Fruit fly (Drosophila melanogaster): ENCODE results near the gene CG3744.
A peak's percentile ranks its signal among the peaks of the same experiment; 100 is the strongest.

The CG3744 gene

dm6 chr3R:24851429-24851828, 25.0 kb downstream of the CG3744 start, which contains the start of gene Nct:
Gene Nct, plus strand, starts transcription at chr3R:24851601.
- TF ChIP-seq gsb (GFP tag; IDR thresholded peaks at IDR 0.05): no peak
- TF ChIP-seq CG9932 (GFP tag; IDR thresholded peaks at IDR 0.05): no peak
- TF ChIP-seq bowl (GFP tag; IDR thresholded peaks at IDR 0.05): no peak
- TF ChIP-seq Dp (GFP tag; optimal IDR thresholded peaks at IDR 0.05): peak; percentile 60
- TF ChIP-seq Stat92E (GFP tag; optimal IDR thresholded peaks at IDR 0.05): peak in 1 of 3 experiments; percentile 22
- 0 out of 4 replicates have a peak, but pooled peaks have one; percentile 15 for TF ChIP-seq Dll (GFP tag; IDR thresholded peaks at IDR 0.05; ENCODE audit: partially characterized antibody)
- no peak for TF ChIP-seq unpg (GFP tag; optimal IDR thresholded peaks at IDR 0.05)
- TF ChIP-seq ftz-f1 (GFP tag; optimal IDR thresholded peaks at IDR 0.05): peak; percentile 0
- TF ChIP-seq CG17829 (tag; optimal IDR thresholded peaks at IDR 0.05): peak; percentile 1
- TF ChIP-seq stwl (tag; optimal IDR thresholded peaks at IDR 0.05): no peak
- peak; percentile 53 for TF ChIP-seq pzg (GFP tag; optimal IDR thresholded peaks at IDR 0.05)
- TF ChIP-seq maf-S (GFP tag; optimal IDR thresholded peaks at IDR 0.05): no peak
- TF ChIP-seq CG6254 (GFP tag; optimal IDR thresholded peaks at IDR 0.05): no peak
- no peak for TF ChIP-seq CG1233 (GFP tag; optimal IDR thresholded peaks at IDR 0.05)
- TF ChIP-seq bbx (GFP tag; IDR thresholded peaks at IDR 0.05; ENCODE audit: partially characterized antibody): 0 out of 2 replicates have a peak, but pooled peaks have one; percentile 11
- TF ChIP-seq E2f1 (GFP tag; IDR thresholded peaks at IDR 0.05): no peak
- peak; percentile 72 for TF ChIP-seq CG9797 (GFP tag; optimal IDR thresholded peaks at IDR 0.05)
- TF ChIP-seq CG7372 (GFP tag; IDR thresholded peaks at IDR 0.05): no peak
- no peak for TF ChIP-seq Antp (GFP tag; optimal IDR thresholded peaks at IDR 0.05)
- no peak for TF ChIP-seq slp2 (GFP tag; optimal IDR thresholded peaks at IDR 0.05)
- peak; percentile 72 for TF ChIP-seq E2f2 (GFP tag; IDR thresholded peaks at IDR 0.05)
- TF ChIP-seq Asciz (GFP tag; optimal IDR thresholded peaks at IDR 0.05): no peak
- TF ChIP-seq chif (GFP tag; optimal IDR thresholded peaks at IDR 0.05): no peak
- TF ChIP-seq MESR4 (GFP tag; optimal IDR thresholded peaks at IDR 0.05): peak; percentile 68
- TF ChIP-seq fd102C (GFP tag; optimal IDR thresholded peaks at IDR 0.05): no peak
- TF ChIP-seq CG6689 (GFP tag; IDR thresholded peaks at IDR 0.05): no peak
- no peak for TF ChIP-seq CG14965 (GFP tag; optimal IDR thresholded peaks at IDR 0.05; ENCODE audit: borderline replicate concordance)
- TF ChIP-seq schlank (tag; optimal IDR thresholded peaks at IDR 0.05): no peak
- TF ChIP-seq Elba2 (GFP tag; optimal IDR thresholded peaks at IDR 0.05): no peak
- TF ChIP-seq CG13287 (GFP tag; IDR thresholded peaks at IDR 0.05; ENCODE audit: partially characterized antibody): peak; percentile 35; the same call in 1 of the 2 replicates
- no peak for TF ChIP-seq NC2α (GFP tag; optimal IDR thresholded peaks at IDR 0.05)
- no peak for TF ChIP-seq CG32532 (GFP tag; IDR thresholded peaks at IDR 0.05)
- TF ChIP-seq CG13123 (GFP tag; optimal IDR thresholded peaks at IDR 0.05): no peak
- TF ChIP-seq HLHmδ (GFP tag; optimal IDR thresholded peaks at IDR 0.05): no peak
- TF ChIP-seq Scr (GFP tag; IDR thresholded peaks at IDR 0.05; ENCODE audit: partially characterized antibody): peak; percentile 25; the same call in 1 of the 2 replicates
- peak; percentile 75 for TF ChIP-seq gfzf (GFP tag; optimal IDR thresholded peaks at IDR 0.05)
- no peak for TF ChIP-seq so (GFP tag; IDR thresholded peaks at IDR 0.05)
- no peak for TF ChIP-seq lola (GFP tag; optimal IDR thresholded peaks at IDR 0.05)
- peak; percentile 71; the same call in 1 of the 2 replicates for TF ChIP-seq MBD-R2 (GFP tag; IDR thresholded peaks at IDR 0.05)
- no peak for TF ChIP-seq chn (GFP tag; optimal IDR thresholded peaks at IDR 0.05)
- TF ChIP-seq sens (GFP tag): no peak
- TF ChIP-seq lab (GFP tag; optimal IDR thresholded peaks at IDR 0.05): no peak
- no peak for TF ChIP-seq nmo (GFP tag; optimal IDR thresholded peaks at IDR 0.05)
- peak; percentile 38 for TF ChIP-seq CG14710 (tag; optimal IDR thresholded peaks at IDR 0.05)
- no peak for TF ChIP-seq jumu (GFP tag; optimal IDR thresholded peaks at IDR 0.05)
- no peak for TF ChIP-seq CG7745 (tag; optimal IDR thresholded peaks at IDR 0.05)
- TF ChIP-seq CG4617 (GFP tag; optimal IDR thresholded peaks at IDR 0.05; ENCODE audit: borderline replicate concordance): peak; percentile 51
- TF ChIP-seq CG2116 (GFP tag; optimal IDR thresholded peaks at IDR 0.05): peak; percentile 7
- peak; percentile 43 for TF ChIP-seq YL-1 (GFP tag; optimal IDR thresholded peaks at IDR 0.05)
- TF ChIP-seq CG6854 (GFP tag; optimal IDR thresholded peaks at IDR 0.05): no peak

Measured in whole organism, embryonic.